Worm (Caenorhabditis elegans): ENCODE data around the gene EEED8.18.

The EEED8.18 gene

ce11 chrII:5398779-5399178 lies 13.6 kb downstream of the EEED8.18 start, which contains the start of gene fbxl-3:
Gene fbxl-3 (minus strand): TSS chrII:5398902.
- no peak for TF ChIP-seq him-1 (tag; optimal IDR thresholded peaks at IDR 0.05)
- no peak for TF ChIP-seq W03F9.2 (tag; optimal IDR thresholded peaks at IDR 0.05)
- no peak for TF ChIP-seq dao-5 (tag; optimal IDR thresholded peaks at IDR 0.05)

- no peak for TF ChIP-seq dao-5 (tag; optimal IDR thresholded peaks at IDR 0.05)
- no peak for TF ChIP-seq him-1 (tag; optimal IDR thresholded peaks at IDR 0.05)
- TF ChIP-seq W03F9.2 (tag; optimal IDR thresholded peaks at IDR 0.05), result no peak
Measured at ce11 chrII:5395594-5395993, 16.8 kb downstream of the EEED8.18 start, which contains the start of gene pink-1. Gene pink-1 (minus strand): TSS chrII:5395694.

ce11 chrII:5393090-5393489 lies 19.3 kb downstream of the EEED8.18 start, which contains the start of gene brap-2:
Gene brap-2 (minus strand): TSS chrII:5393190.
- no peak for TF ChIP-seq him-1 (tag; optimal IDR thresholded peaks at IDR 0.05)
- no peak for TF ChIP-seq W03F9.2 (tag; optimal IDR thresholded peaks at IDR 0.05)
- no peak for TF ChIP-seq dao-5 (tag; optimal IDR thresholded peaks at IDR 0.05)

- TF ChIP-seq him-1 (tag; optimal IDR thresholded peaks at IDR 0.05), result no peak
Measured at ce11 chrII:5391447-5391846, 21.0 kb downstream of the EEED8.18 start.

- TF ChIP-seq him-1 (tag; optimal IDR thresholded peaks at IDR 0.05) (peak; percentile 24), W03F9.2 (tag; optimal IDR thresholded peaks at IDR 0.05) (peak; percentile 72), dao-5 (tag; optimal IDR thresholded peaks at IDR 0.05) (no peak)
Measured at ce11 chrII:5389831-5390323, 22.5 kb downstream of the EEED8.18 start, which contains the start of gene ndx-6. Gene ndx-6 (minus strand): TSS chrII:5389881.

ce11 chrII:5388786-5389421 lies 23.5 kb downstream of the EEED8.18 start, which contains the start of gene rsp-4:
Gene rsp-4 (minus strand): TSS chrII:5388836.
- TF ChIP-seq dao-5 (tag; optimal IDR thresholded peaks at IDR 0.05) (no peak), W03F9.2 (tag; optimal IDR thresholded peaks at IDR 0.05) (no peak), him-1 (tag; optimal IDR thresholded peaks at IDR 0.05) (no peak)

ce11 chrII:5387217-5387616 lies 25.2 kb downstream of the EEED8.18 start, which contains the start of gene ccpp-6:
Gene ccpp-6 (minus strand): TSS chrII:5387317.
- TF ChIP-seq him-1 (tag; optimal IDR thresholded peaks at IDR 0.05) (no peak), W03F9.2 (tag; optimal IDR thresholded peaks at IDR 0.05) (no peak), dao-5 (tag; optimal IDR thresholded peaks at IDR 0.05) (no peak)

- no peak for TF ChIP-seq dao-5 (tag; optimal IDR thresholded peaks at IDR 0.05)
- TF ChIP-seq him-1 (tag; optimal IDR thresholded peaks at IDR 0.05), result no peak
- no peak for TF ChIP-seq W03F9.2 (tag; optimal IDR thresholded peaks at IDR 0.05)
Measured at ce11 chrII:5384282-5384681, 28.1 kb downstream of the EEED8.18 start.

ce11 chrII:5379614-5380077 lies 32.8 kb downstream of the EEED8.18 start, which contains the start of gene pkc-3:
Gene pkc-3 (plus strand): TSS chrII:5380027.
- TF ChIP-seq W03F9.2 (tag; optimal IDR thresholded peaks at IDR 0.05) (no peak), dao-5 (tag; optimal IDR thresholded peaks at IDR 0.05) (no peak), him-1 (tag; optimal IDR thresholded peaks at IDR 0.05) (no peak)

ce11 chrII:5378239-5378521 lies 34.2 kb downstream of the EEED8.18 start:
- no peak for TF ChIP-seq W03F9.2 (tag; optimal IDR thresholded peaks at IDR 0.05)
- TF ChIP-seq dao-5 (tag; optimal IDR thresholded peaks at IDR 0.05), result no peak
- TF ChIP-seq him-1 (tag; optimal IDR thresholded peaks at IDR 0.05), result no peak

ce11 chrII:5377467-5378238 lies 34.8 kb downstream of the EEED8.18 start, which contains the start of gene prdx-2:
Gene prdx-2 (plus strand): TSS chrII:5378195.
- TF ChIP-seq W03F9.2 (tag; optimal IDR thresholded peaks at IDR 0.05) (no peak), him-1 (tag; optimal IDR thresholded peaks at IDR 0.05) (no peak), dao-5 (tag; optimal IDR thresholded peaks at IDR 0.05) (no peak)

- no peak for TF ChIP-seq him-1 (tag; optimal IDR thresholded peaks at IDR 0.05)
- no peak for TF ChIP-seq W03F9.2 (tag; optimal IDR thresholded peaks at IDR 0.05)
- no peak for TF ChIP-seq dao-5 (tag; optimal IDR thresholded peaks at IDR 0.05)
Measured at ce11 chrII:5374967-5375366, 37.4 kb downstream of the EEED8.18 start, which contains the start of gene algn-2. Gene algn-2 (plus strand): TSS chrII:5375267.

ce11 chrII:5373275-5374047 lies 38.9 kb downstream of the EEED8.18 start, which contains the start of the genes agt-2 and F09E5.3:
Gene agt-2 (minus strand): TSS chrII:5373827.
Gene F09E5.3 (plus strand): TSS chrII:5373997.
- TF ChIP-seq him-1 (tag; optimal IDR thresholded peaks at IDR 0.05) (no peak), W03F9.2 (tag; optimal IDR thresholded peaks at IDR 0.05) (peak; percentile 89)

Measured in whole organism, L4/young adult.